Fruit fly (Drosophila melanogaster) whole organism, wandering third instar larva: ENCODE measurements around the gene TwdlY.

Experiments used
- CrebA ChIP-seq: fragments of 200-800 bp; sonication (Bioruptor generic); optimal IDR thresholded peaks from 2 replicates; lab custom pipeline; 2016; ENCODE audit warnings: missing biosample characterization, mild to moderate bottlenecking, missing genetic modification characterization, borderline replicate concordance
- Jra ChIP-seq: sonication (Bioruptor generic); optimal IDR thresholded peaks from 2 replicates; lab custom pipeline; 2016; ENCODE audit warnings: missing biosample characterization, missing genetic modification characterization
- dmrt93B ChIP-seq: fragments of 200-800 bp; sonication (Bioruptor generic); optimal IDR thresholded peaks from 2 replicates; lab custom pipeline; 2018; ENCODE audit warnings: missing biosample characterization, mild to moderate bottlenecking, missing genetic modification characterization
- jim ChIP-seq: fragments of 175-275, 200-325 bp; sonication (Bioruptor generic); optimal IDR thresholded peaks from 2 replicates; lab custom pipeline; 2016; ENCODE audit warnings: missing biosample characterization, mild to moderate bottlenecking, missing genetic modification characterization
- lola ChIP-seq: fragments of >200 bp; optimal IDR thresholded peaks from 2 replicates; lab custom pipeline; 2017; ENCODE audit warnings: missing biosample characterization, missing genetic modification characterization
- rgr ChIP-seq: fragments of 200-800 bp; sonication (Bioruptor generic); optimal IDR thresholded peaks from 3 replicates; lab custom pipeline; 2016; ENCODE audit warnings: missing biosample characterization, mild to moderate bottlenecking, missing genetic modification characterization
- sv ChIP-seq: fragments of 200-800 bp; sonication (Bioruptor generic); optimal IDR thresholded peaks from 3 replicates; lab custom pipeline; 2016; ENCODE audit warnings: missing biosample characterization, missing genetic modification characterization

DNA sequence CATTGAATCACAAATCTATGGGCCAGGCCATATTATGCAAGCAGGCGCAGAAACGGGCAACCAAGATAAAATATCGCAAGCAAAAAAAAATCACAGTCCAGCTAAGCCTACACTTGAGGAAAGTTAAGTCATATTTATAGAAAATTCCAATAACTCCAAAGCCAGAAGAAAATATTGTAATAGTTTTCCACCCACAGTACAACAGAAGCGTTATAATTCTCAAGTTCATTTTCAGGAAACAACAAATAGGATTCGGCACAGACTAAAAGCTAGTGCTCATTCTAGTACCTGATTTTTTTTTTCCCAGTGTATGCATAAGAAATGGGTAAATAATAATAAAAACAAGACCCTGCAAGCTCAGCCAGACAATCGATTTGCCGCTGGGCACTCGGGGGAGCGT, 31.1 kb downstream of the TwdlY start:
- TF ChIP-seq Jra (GFP tag; lab: Kevin White, UChicago) = no peak
- no peak for TF ChIP-seq jim (GFP tag; lab: Kevin White, UChicago)
- TF ChIP-seq dmrt93B = no peak
- no peak for TF ChIP-seq CrebA (GFP tag; lab: Kevin White, UChicago)
- no peak for TF ChIP-seq lola (GFP tag; lab: Kevin White, UChicago)
- no peak for TF ChIP-seq sv (GFP tag; lab: Kevin White, UChicago)
- no peak for TF ChIP-seq rgr (GFP tag; lab: Kevin White, UChicago)
